Worm (Caenorhabditis elegans) whole organism, L4 larva: ENCODE data around the gene hmgr-1.

Experiments used
- ces-1 ChIP-seq: fragments of 150-350 bp; sonication (generic microtip); optimal IDR thresholded peaks from 4 replicates; lab custom pipeline; 2014; ENCODE audit warnings: missing biosample characterization, missing genetic modification reagents, missing genetic modification characterization
- lsy-2 ChIP-seq, 2 experiments: fragments of 150-350 bp in 1 of 2; sonication (generic microtip) in 1 of 2; optimal IDR thresholded peaks; 2 replicates each; lab custom pipeline; 2014 to 2017; ENCODE audit warnings: missing biosample characterization in 2 of 2, missing genetic modification characterization in 2 of 2

ce11 chrIII:7319390-7319789, 39.9 kb upstream of the hmgr-1 start, which contains the start of gene F56C9.8:
- TF ChIP-seq lsy-2 (tag; optimal IDR thresholded peaks at IDR 0.05; lab: Kevin White, UChicago) (no peak), ces-1 (GFP tag; lab: Kevin White, UChicago) (no peak)
